Worm (Caenorhabditis elegans) whole organism, L4/young adult: Measurements from ENCODE around the gene R09F10.3.

Source experiments
- W03F9.2 ChIP-seq: fragments of 150-350 bp; optimal IDR thresholded peaks from 2 replicates; lab custom pipeline; 2014; ENCODE audit warnings: missing biosample characterization, missing genetic modification characterization
- dao-5 ChIP-seq: sonication (generic microtip); optimal IDR thresholded peaks from 2 replicates; lab custom pipeline; 2016; ENCODE audit warnings: missing genotype, missing genetic modification characterization, moderate library complexity, missing compliant biosample characterization
- him-1 ChIP-seq: sonication (generic microtip); optimal IDR thresholded peaks from 2 replicates; lab custom pipeline; 2016; ENCODE audit warnings: missing genotype, missing genetic modification reagents, missing genetic modification characterization, missing compliant biosample characterization

Gene R09F10.3

DNA sequence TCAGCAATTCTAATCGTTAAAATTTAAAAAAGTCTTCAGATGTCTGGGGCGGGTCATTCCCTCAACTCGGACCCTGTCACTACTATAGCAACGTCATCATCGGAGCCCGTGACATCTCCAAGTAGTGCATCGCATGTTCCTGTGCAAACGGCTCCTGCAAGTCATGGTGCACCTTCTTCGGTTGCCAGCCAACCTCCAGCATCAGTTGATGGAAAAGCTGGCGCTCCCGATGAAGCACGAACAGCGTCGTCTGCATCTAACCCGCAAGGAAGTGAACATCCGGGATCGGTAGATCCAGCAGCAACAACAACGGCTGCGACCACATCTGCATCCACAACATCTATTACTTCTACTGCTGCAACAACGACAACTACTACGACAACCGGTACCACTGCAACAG is at the start of gene R09F10.3:
Gene R09F10.3 (plus strand): TSS at position 40 of the 400 bp plus-strand sequence.
- no peak for TF ChIP-seq dao-5 (tag; lab: Kevin White, UChicago)
- no peak for TF ChIP-seq W03F9.2 (tag; lab: Kevin White, UChicago)
- TF ChIP-seq him-1 (tag; lab: Kevin White, UChicago) = no peak

DNA sequence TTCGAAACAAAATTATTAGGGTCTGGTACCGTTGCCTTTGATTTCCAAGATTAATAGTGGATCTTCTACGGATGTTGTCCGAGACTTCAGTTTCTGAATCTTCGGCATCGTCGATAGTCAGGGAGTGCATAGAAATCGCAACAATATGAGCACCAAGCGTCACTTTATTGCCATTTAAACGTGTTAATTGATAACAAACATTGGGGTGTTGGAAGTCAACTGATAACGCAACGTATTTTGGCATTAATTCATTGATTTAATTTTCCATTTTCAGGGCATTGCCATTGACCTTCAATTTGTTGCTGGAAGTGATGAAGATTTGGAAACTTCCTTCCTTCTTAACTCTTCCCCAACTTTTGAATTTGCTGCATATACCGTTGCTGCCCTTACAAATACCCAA is 48.3 kb upstream of the R09F10.3 start, which contains the start of gene kqt-2:
Gene kqt-2 (minus strand): TSS at position 244 of the 400 bp plus-strand sequence.
- TF ChIP-seq dao-5 (tag; lab: Kevin White, UChicago) (no peak), W03F9.2 (tag; lab: Kevin White, UChicago) (no peak)

- TF ChIP-seq W03F9.2 (tag; lab: Kevin White, UChicago) (no peak), him-1 (tag; lab: Kevin White, UChicago) (no peak), dao-5 (tag; lab: Kevin White, UChicago) (no peak)
These were observed 47.3 kb upstream of the R09F10.3 start for ce11 chrX:8247088-8247487.

DNA sequence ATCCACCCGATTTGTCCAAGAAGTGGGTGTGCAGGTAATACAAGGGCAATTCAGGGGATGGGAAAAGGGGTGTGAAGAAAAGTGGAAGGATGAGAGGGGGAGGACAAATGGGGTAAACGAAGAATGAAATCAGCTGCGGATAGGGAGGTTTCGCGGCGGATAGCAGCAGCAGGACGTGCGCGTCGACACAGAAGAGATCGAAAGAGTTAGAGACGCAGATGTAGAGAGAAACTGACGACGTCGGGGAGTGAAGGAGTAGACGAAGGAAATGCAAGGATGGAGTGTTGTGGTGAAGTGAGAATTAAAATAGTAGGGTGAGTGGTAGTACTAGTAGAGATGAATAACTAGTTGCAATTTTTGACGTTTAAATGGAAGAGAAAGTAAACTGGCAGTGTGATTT is 42.1 kb upstream of the R09F10.3 start, which contains the start of gene M60.6:
Gene M60.6 (minus strand): TSS at position 166 of the 400 bp plus-strand sequence.
- TF ChIP-seq dao-5 (tag; lab: Kevin White, UChicago) (no peak), W03F9.2 (tag; lab: Kevin White, UChicago) (no peak), him-1 (tag; lab: Kevin White, UChicago) (no peak)

ce11 chrX:8255433-8255832 is 39.0 kb upstream of the R09F10.3 start:
- no peak for TF ChIP-seq dao-5 (tag; lab: Kevin White, UChicago)
- no peak for TF ChIP-seq him-1 (tag; lab: Kevin White, UChicago)
- TF ChIP-seq W03F9.2 (tag; lab: Kevin White, UChicago) = no peak

DNA sequence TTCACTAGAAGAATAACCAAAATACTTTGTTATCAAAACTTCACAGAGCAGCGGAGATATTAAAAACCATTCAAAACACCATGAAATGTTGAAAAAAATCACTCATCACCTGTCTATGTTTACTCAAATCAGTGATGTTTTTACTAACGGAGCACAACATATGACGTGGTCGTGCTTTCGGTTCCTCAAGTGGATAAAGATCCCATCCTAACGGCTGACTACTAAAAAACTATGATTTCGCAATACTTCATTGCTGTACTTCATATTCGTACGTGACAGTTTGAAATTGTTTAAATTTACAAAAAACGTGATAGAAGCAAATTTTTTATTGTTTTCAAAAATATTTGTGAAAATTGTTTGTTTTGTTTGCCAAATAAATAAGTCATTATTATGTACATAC is 36.7 kb upstream of the R09F10.3 start:
- TF ChIP-seq dao-5 (tag; lab: Kevin White, UChicago) (no peak), W03F9.2 (tag; lab: Kevin White, UChicago) (no peak), him-1 (tag; lab: Kevin White, UChicago) (no peak)

- TF ChIP-seq W03F9.2 (tag; lab: Kevin White, UChicago) = no peak
- no peak for TF ChIP-seq him-1 (tag; lab: Kevin White, UChicago)
- TF ChIP-seq dao-5 (tag; lab: Kevin White, UChicago) = no peak
These were observed 33.2 kb upstream of the R09F10.3 start, which contains the start of gene M60.7 for ce11 chrX:8261125-8261684. Gene M60.7 (minus strand): TSS chrX:8261175.

- TF ChIP-seq dao-5 (tag; lab: Kevin White, UChicago) = no peak
- TF ChIP-seq him-1 (tag; lab: Kevin White, UChicago) = no peak
- no peak for TF ChIP-seq W03F9.2 (tag; lab: Kevin White, UChicago)
These were observed 31.7 kb upstream of the R09F10.3 start for ce11 chrX:8262734-8263133.

DNA sequence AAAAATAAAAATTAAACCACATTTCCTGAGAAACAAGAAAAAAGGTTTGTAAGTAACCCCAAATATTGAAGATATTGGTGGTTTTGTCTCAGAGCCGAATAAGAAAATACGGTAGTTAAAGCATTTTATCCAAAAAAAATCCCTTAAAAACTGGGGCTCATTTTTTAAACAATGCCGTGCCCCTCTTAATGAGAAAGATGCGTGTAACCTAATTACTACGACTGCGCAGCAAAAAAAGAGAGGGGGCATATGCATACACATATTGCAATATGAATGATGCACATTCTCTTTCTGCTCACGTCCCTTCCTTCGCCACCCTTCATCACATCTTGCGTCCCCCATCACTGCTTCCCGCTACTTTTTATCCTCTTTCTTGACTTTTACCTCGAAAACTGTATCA is 26.3 kb upstream of the R09F10.3 start:
- no peak for TF ChIP-seq W03F9.2 (tag; lab: Kevin White, UChicago)
- TF ChIP-seq dao-5 (tag; lab: Kevin White, UChicago) = no peak
- TF ChIP-seq him-1 (tag; lab: Kevin White, UChicago) = no peak

DNA sequence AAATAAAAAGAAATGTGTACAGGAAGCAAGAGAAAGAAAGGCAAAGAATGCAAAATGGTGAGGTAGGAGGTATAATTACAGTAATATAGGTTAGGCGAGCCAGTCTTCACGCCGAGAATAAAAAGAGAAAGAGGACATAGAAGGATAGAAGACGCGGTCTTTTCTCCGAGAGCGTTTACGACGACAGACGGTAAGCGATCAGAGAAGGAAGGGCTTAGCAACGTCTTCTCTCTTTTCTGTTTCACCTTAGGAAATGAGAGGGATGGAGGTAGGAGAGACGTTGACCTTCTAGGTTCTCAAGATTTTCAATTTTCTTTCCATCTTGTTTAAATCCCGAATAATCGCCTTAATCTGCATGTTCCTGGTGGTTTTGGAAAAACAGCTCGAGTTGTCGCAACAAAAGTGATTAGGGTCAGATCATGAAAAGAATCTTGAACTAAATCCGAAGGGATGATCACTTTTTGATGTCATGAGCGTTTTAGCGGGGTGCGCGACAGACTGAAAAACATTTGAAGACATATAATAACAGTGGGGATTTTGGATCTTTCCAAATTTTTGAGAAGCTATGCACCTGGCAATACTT is 23.4 kb upstream of the R09F10.3 start, which contains the start of gene cutl-29:
Gene cutl-29 (minus strand): TSS at position 51 of the 583 bp plus-strand sequence.
- TF ChIP-seq him-1 (tag; lab: Kevin White, UChicago) (no peak), W03F9.2 (tag; lab: Kevin White, UChicago) (no peak), dao-5 (tag; lab: Kevin White, UChicago) (no peak)

DNA sequence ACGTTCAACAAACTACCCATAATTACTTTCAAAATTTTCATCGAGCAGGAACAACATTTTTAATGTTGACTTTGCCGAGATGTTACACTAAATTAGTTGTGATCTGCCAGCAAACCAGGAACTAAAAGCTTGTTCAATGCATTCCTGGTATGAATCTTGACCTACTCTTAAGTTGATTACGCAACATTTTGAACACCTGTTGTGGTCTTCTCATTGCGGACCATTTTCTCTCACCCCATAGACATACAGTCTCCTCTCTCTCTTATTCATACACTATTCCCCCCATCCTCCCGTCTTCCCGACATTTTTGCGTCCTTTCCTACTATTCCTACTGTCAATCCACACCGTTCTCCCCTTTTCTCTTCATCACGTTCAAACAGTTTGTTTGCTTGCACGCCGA is 20.9 kb upstream of the R09F10.3 start:
- TF ChIP-seq dao-5 (tag; lab: Kevin White, UChicago) (no peak), him-1 (tag; lab: Kevin White, UChicago) (no peak), W03F9.2 (tag; lab: Kevin White, UChicago) (no peak)

DNA sequence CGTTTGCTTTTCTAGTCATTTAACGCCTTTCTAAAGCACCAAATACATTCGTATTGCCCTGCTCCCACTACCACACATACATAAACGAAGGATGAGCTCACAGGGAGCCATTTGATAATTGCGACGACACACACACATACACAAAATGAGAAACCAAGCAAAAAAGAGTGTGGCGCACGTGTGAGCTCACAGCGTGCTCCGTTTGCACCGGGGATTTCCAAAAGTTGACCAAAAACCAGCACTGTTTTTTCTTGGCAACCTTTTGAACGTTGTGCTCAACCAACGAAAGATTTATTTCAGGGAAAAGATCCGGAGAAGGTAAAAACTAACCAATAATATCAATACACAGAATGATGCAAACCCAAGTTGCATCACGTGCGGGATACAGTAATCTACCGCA is 19.6 kb upstream of the R09F10.3 start, which contains the start of gene ksr-1:
Gene ksr-1 (plus strand): TSS at position 301 of the 400 bp plus-strand sequence.
- TF ChIP-seq dao-5 (tag; lab: Kevin White, UChicago) (no peak), him-1 (tag; lab: Kevin White, UChicago) (no peak), W03F9.2 (tag; lab: Kevin White, UChicago) (no peak)

ce11 chrX:8276333-8276732 is 18.1 kb upstream of the R09F10.3 start:
- no peak for TF ChIP-seq him-1 (tag; lab: Kevin White, UChicago)
- no peak for TF ChIP-seq dao-5 (tag; lab: Kevin White, UChicago)
- TF ChIP-seq W03F9.2 (tag; lab: Kevin White, UChicago) = no peak

ce11 chrX:8276984-8277383 is 17.4 kb upstream of the R09F10.3 start:
- TF ChIP-seq W03F9.2 (tag; lab: Kevin White, UChicago) = no peak
- no peak for TF ChIP-seq him-1 (tag; lab: Kevin White, UChicago)
- TF ChIP-seq dao-5 (tag; lab: Kevin White, UChicago) = no peak
